Fruit fly (Drosophila melanogaster) whole organism, embryonic: ENCODE measurements around the gene CG5968.

Experiments used
- ATbp ChIP-seq: fragments of 200-800 bp; sonication (Bioruptor generic); optimal IDR thresholded peaks from 2 replicates; lab custom pipeline; 2017; ENCODE audit warnings: missing biosample characterization, mild to moderate bottlenecking, missing genetic modification characterization, missing genetic modification reagents
- BtbVII ChIP-seq: fragments of 200-800 bp; sonication (Bioruptor generic); optimal IDR thresholded peaks from 3 replicates; lab custom pipeline; 2017; ENCODE audit warnings: missing biosample characterization, mild to moderate bottlenecking, missing genetic modification characterization
- CG1024 ChIP-seq: fragments of 200-800 bp; sonication (Bioruptor generic); IDR thresholded peaks from 2 replicates; pipeline ENCODE4 v1.3.6; 2022; ENCODE audit warnings: missing biosample characterization, missing genetic modification characterization
- CG10979 ChIP-seq: fragments of 200-800 bp; sonication (Bioruptor generic); optimal IDR thresholded peaks from 2 replicates; lab custom pipeline; 2018; ENCODE audit warnings: missing biosample characterization, mild to moderate bottlenecking, missing genetic modification characterization, moderate library complexity
- CG11560 ChIP-seq: fragments of 200-800 bp; sonication (Bioruptor generic); IDR thresholded peaks from 3 replicates; pipeline ENCODE4 v1.3.6; 2022; ENCODE audit warnings: missing biosample characterization, missing genetic modification characterization
- CG12659 ChIP-seq: fragments of 200-800 bp; sonication (Bioruptor generic); optimal IDR thresholded peaks from 3 replicates; lab custom pipeline; 2017; ENCODE audit warnings: mild to moderate bottlenecking, missing biosample characterization, missing genetic modification reagents, missing genetic modification characterization
- CG13123 ChIP-seq: fragments of 200-800 bp; sonication (Bioruptor generic); optimal IDR thresholded peaks from 2 replicates; lab custom pipeline; 2016; ENCODE audit warnings: missing biosample characterization, missing genetic modification characterization
- CG14441 ChIP-seq: fragments of 200-800 bp; sonication (Bioruptor generic); IDR thresholded peaks from 2 replicates; pipeline ENCODE4 v1.3.6; 2022; ENCODE audit warnings: missing biosample characterization, missing genetic modification characterization
- CG15601 ChIP-seq: fragments of 200-800 bp; sonication (Bioruptor generic); optimal IDR thresholded peaks from 3 replicates; lab custom pipeline; 2019; ENCODE audit warnings: missing biosample characterization, mild to moderate bottlenecking, missing genetic modification characterization, moderate library complexity
- CG15696 ChIP-seq: fragments of 200-800 bp; sonication (Bioruptor generic); optimal IDR thresholded peaks from 2 replicates; lab custom pipeline; 2019; ENCODE audit warnings: missing biosample characterization, mild to moderate bottlenecking, missing genetic modification characterization, moderate library complexity
- CG31224 ChIP-seq: fragments of 200-800 bp; sonication (Bioruptor generic); IDR thresholded peaks from 2 replicates; pipeline ENCODE4 v1.3.6; 2022; ENCODE audit warnings: missing biosample characterization, missing genetic modification characterization
- CG33557 ChIP-seq: fragments of 200-800 bp; sonication (Bioruptor generic); optimal IDR thresholded peaks from 2 replicates; lab custom pipeline; 2019; ENCODE audit warnings: missing biosample characterization, mild to moderate bottlenecking, missing genetic modification characterization, moderate library complexity
- CG8290 ChIP-seq, 3 experiments: fragments of 200-800 bp; sonication (Bioruptor generic); optimal IDR thresholded peaks; 2 replicates each; lab custom pipeline; 2016 to 2019; ENCODE audit warnings: missing biosample characterization in 3 of 3, missing genetic modification characterization in 3 of 3, mild to moderate bottlenecking in 2 of 3, moderate library complexity in 1 of 3
- CG9437 ChIP-seq: fragments of 200-800 bp; sonication (Bioruptor generic); optimal IDR thresholded peaks from 2 replicates; lab custom pipeline; 2018; ENCODE audit warnings: missing biosample characterization, mild to moderate bottlenecking, missing genetic modification characterization
- CG9609 ChIP-seq: fragments of 200-800 bp; sonication (Bioruptor generic); optimal IDR thresholded peaks from 3 replicates; lab custom pipeline; 2016; ENCODE audit warnings: missing biosample characterization, missing genetic modification characterization
- CoRest ChIP-seq: fragments of 200-800 bp; sonication (Bioruptor generic); optimal IDR thresholded peaks from 3 replicates; lab custom pipeline; 2018; ENCODE audit warnings: missing biosample characterization, mild to moderate bottlenecking, missing genetic modification characterization, moderate library complexity
- CrebB ChIP-seq: fragments of 200-800 bp; sonication (Bioruptor generic); optimal IDR thresholded peaks from 3 replicates; lab custom pipeline; 2018; ENCODE audit warnings: missing biosample characterization, mild to moderate bottlenecking, missing genetic modification characterization
- D19B ChIP-seq: fragments of 200-800 bp; sonication (Bioruptor generic); optimal IDR thresholded peaks from 2 replicates; lab custom pipeline; 2017; ENCODE audit warnings: missing biosample characterization, mild to moderate bottlenecking, missing genetic modification characterization
- Dfd ChIP-seq, 2 experiments: fragments of >200 bp; optimal IDR thresholded peaks; 2 replicates each; lab custom pipeline; 2017; ENCODE audit warnings: missing biosample characterization in 2 of 2, missing genetic modification characterization in 2 of 2
- Ets65A ChIP-seq: fragments of 200-800 bp; sonication (Bioruptor generic); peaks from one replicate; lab custom pipeline; 2016; ENCODE audit warnings: missing biosample characterization, missing genetic modification characterization
- HLH3B ChIP-seq: fragments of 200-800 bp; sonication (Bioruptor generic); IDR thresholded peaks from 2 replicates; pipeline ENCODE4 v1.3.6; 2022; ENCODE audit warnings: missing biosample characterization, missing genetic modification characterization
- HLHmδ ChIP-seq: fragments of 200-800 bp; sonication (Bioruptor generic); optimal IDR thresholded peaks from 2 replicates; lab custom pipeline; 2018; ENCODE audit warnings: missing biosample characterization, mild to moderate bottlenecking, missing genetic modification characterization, moderate library complexity
- Hand ChIP-seq: fragments of 200-800 bp; sonication (Bioruptor generic); optimal IDR thresholded peaks from 2 replicates; lab custom pipeline; 2017; ENCODE audit warnings: mild to moderate bottlenecking, missing biosample characterization, missing genetic modification reagents, missing genetic modification characterization
- Med ChIP-seq: fragments of 200-800 bp; sonication (Bioruptor generic); peaks from one replicate; lab custom pipeline; 2016; ENCODE audit warnings: missing biosample characterization, missing genetic modification characterization, mild to moderate bottlenecking, inconsistent platforms, moderate library complexity
- Mes4 ChIP-seq: fragments of 200-800 bp; sonication (Bioruptor generic); optimal IDR thresholded peaks from 2 replicates; lab custom pipeline; 2016; ENCODE audit warnings: missing biosample characterization, missing genetic modification characterization
- Taf1 ChIP-seq: fragments of 200-800 bp; sonication (Bioruptor generic); IDR thresholded peaks from 2 replicates; pipeline ENCODE4 v1.3.6; 2022; ENCODE audit warnings: missing biosample characterization, missing genetic modification characterization
- amos ChIP-seq: fragments of 200-800 bp; sonication (Bioruptor generic); IDR thresholded peaks from 2 replicates; pipeline ENCODE4 v1.3.6; 2022; ENCODE audit warnings: missing biosample characterization, missing genetic modification characterization; ENCODE audit not compliant: partially characterized antibody
- bowl ChIP-seq: fragments of 200-800 bp; sonication (Bioruptor generic); IDR thresholded peaks from 2 replicates; pipeline ENCODE4 v1.3.6; 2022; ENCODE audit warnings: missing biosample characterization, missing genetic modification characterization
- chif ChIP-seq, 2 experiments: fragments of 200-800 bp; sonication (Bioruptor generic); optimal IDR thresholded peaks; 3 replicates each; lab custom pipeline; 2016; ENCODE audit warnings: missing biosample characterization in 2 of 2, missing genetic modification characterization in 2 of 2
- crol ChIP-seq: fragments of 200-800 bp; sonication (Bioruptor generic); IDR thresholded peaks from 2 replicates; pipeline ENCODE4 v1.3.6; 2022; ENCODE audit warnings: missing biosample characterization, missing genetic modification characterization
- dimm ChIP-seq: fragments of 200-800 bp; sonication (Bioruptor generic); IDR thresholded peaks from 2 replicates; pipeline ENCODE4 v1.3.6; 2022; ENCODE audit warnings: missing biosample characterization, missing genetic modification characterization
- eve ChIP-seq, 2 experiments: fragments of >200 bp; optimal IDR thresholded peaks; 2 replicates each; lab custom pipeline; 2017; ENCODE audit warnings: missing biosample characterization in 2 of 2, missing genetic modification characterization in 2 of 2
- ewg ChIP-seq: fragments of 200-800 bp; sonication (Bioruptor generic); optimal IDR thresholded peaks from 3 replicates; lab custom pipeline; 2017; ENCODE audit warnings: mild to moderate bottlenecking, missing biosample characterization, missing genetic modification reagents, missing genetic modification characterization
- grau ChIP-seq: fragments of 200-800 bp; optimal IDR thresholded peaks from 3 replicates; lab custom pipeline; 2019; ENCODE audit warnings: missing biosample characterization, mild to moderate bottlenecking, missing genetic modification characterization, moderate library complexity
- gsb-n ChIP-seq: fragments of 200-800 bp; sonication (Bioruptor generic); optimal IDR thresholded peaks from 3 replicates; lab custom pipeline; 2018; ENCODE audit warnings: missing biosample characterization, mild to moderate bottlenecking, missing genetic modification characterization
- h ChIP-seq: fragments of >200 bp; optimal IDR thresholded peaks from 2 replicates; lab custom pipeline; 2017
- ham ChIP-seq: fragments of 200-800 bp; sonication (Bioruptor generic); IDR thresholded peaks from 2 replicates; pipeline ENCODE4 v1.3.6; 2022; ENCODE audit warnings: missing biosample characterization, missing genetic modification characterization
- hbn ChIP-seq: fragments of 200-800 bp; sonication (Bioruptor generic); IDR thresholded peaks from 2 replicates; pipeline ENCODE4 v1.3.6; 2022; ENCODE audit warnings: missing biosample characterization, missing genetic modification characterization; ENCODE audit not compliant: partially characterized antibody
- inv ChIP-seq: fragments of 200-800 bp; sonication (Bioruptor generic); IDR thresholded peaks from 2 replicates; pipeline ENCODE4 v1.3.6; 2022; ENCODE audit warnings: missing biosample characterization, missing genetic modification characterization; ENCODE audit not compliant: partially characterized antibody
- klu ChIP-seq: fragments of 200-800 bp; sonication (Bioruptor generic); IDR thresholded peaks from 2 replicates; pipeline ENCODE4 v1.3.6; 2022; ENCODE audit warnings: missing biosample characterization, missing genetic modification characterization
- otp ChIP-seq: fragments of 200-800 bp; sonication (Bioruptor generic); IDR thresholded peaks from 3 replicates; pipeline ENCODE4, ENCODE4 v1.3.6; 2022; ENCODE audit warnings: missing biosample characterization, missing genetic modification characterization
- p53 ChIP-seq: fragments of 200-800 bp; sonication (Bioruptor generic); optimal IDR thresholded peaks from 2 replicates; lab custom pipeline; 2016; ENCODE audit warnings: missing biosample characterization, missing genetic modification characterization
- psq ChIP-seq: fragments of 200-800 bp; sonication (Bioruptor generic); optimal IDR thresholded peaks from 2 replicates; lab custom pipeline; 2017; ENCODE audit warnings: missing biosample characterization, missing genetic modification characterization
- repo ChIP-seq: fragments of 200-800 bp; sonication (Bioruptor generic); optimal IDR thresholded peaks from 2 replicates; lab custom pipeline; 2016; ENCODE audit warnings: missing biosample characterization, missing genetic modification characterization
- row ChIP-seq: fragments of 200-800 bp; sonication (Bioruptor generic); IDR thresholded peaks from 3 replicates; pipeline ENCODE4 v1.3.6; 2022; ENCODE audit warnings: missing biosample characterization, missing genetic modification characterization
- sug ChIP-seq: fragments of 200-800 bp; optimal IDR thresholded peaks from 2 replicates; lab custom pipeline; 2019; ENCODE audit warnings: missing biosample characterization, mild to moderate bottlenecking, missing genetic modification characterization, moderate library complexity
- tna ChIP-seq: fragments of 200-800 bp; sonication (Bioruptor generic); IDR thresholded peaks from 2 replicates; pipeline ENCODE4 v1.3.6; 2022; ENCODE audit warnings: missing biosample characterization, missing genetic modification characterization; ENCODE audit not compliant: partially characterized antibody
- toy ChIP-seq: fragments of 200-800 bp; sonication (Bioruptor generic); IDR thresholded peaks from 2 replicates; pipeline ENCODE4 v1.3.6; 2022; ENCODE audit warnings: missing biosample characterization, missing genetic modification characterization
- tup ChIP-seq: fragments of 200-800 bp; sonication (Bioruptor generic); optimal IDR thresholded peaks from 2 replicates; lab custom pipeline; 2016; ENCODE audit warnings: missing biosample characterization, mild to moderate bottlenecking, missing genetic modification characterization, moderate library complexity
- vvl ChIP-seq: fragments of 200-800 bp; sonication (Bioruptor generic); IDR thresholded peaks from 2 replicates; pipeline ENCODE4 v1.3.6; 2022; ENCODE audit warnings: missing biosample characterization, missing genetic modification characterization
- zen2 ChIP-seq: fragments of 200-800 bp; sonication (Bioruptor generic); IDR thresholded peaks from 3 replicates; pipeline ENCODE4 v1.3.6; 2022; ENCODE audit warnings: missing biosample characterization, missing genetic modification characterization; ENCODE audit not compliant: partially characterized antibody

The CG5968 gene

DNA sequence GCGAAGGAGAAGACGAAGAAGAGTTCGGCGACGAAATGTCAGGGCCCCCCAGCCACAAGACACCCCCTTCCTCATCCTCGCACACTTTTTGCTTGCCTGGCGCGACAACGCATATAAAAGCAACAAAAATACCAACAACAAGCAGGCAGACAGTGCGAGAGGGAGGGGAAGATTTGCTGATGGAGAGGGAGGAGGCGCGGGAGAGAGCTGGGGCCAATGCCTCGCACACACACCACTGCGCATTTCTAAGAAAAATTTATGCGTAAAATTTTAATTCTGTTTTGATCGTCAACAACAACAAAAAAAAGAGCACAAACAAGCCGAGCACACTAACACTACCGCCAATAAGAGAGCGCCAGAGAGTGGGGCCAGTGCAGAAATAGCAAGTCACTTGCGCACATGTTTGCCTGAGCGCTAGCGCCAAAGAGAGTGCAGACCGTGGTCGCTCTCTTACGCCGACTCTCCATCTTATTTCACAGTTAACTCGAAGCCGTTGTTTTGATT, 23.7 kb downstream of the CG5968 start (continued):
- TF ChIP-seq eve (GFP tag; optimal IDR thresholded peaks at IDR 0.05; lab: Kevin White, UChicago) (no peak), otp (GFP tag; lab: Robert Waterston, UW) (peak; percentile 54; the same call in 1 of the 3 replicates), Ets65A (GFP tag; lab: Kevin White, UChicago) (no peak), ATbp (peak; percentile 65), CG1024 (GFP tag; lab: Robert Waterston, UW) (no peak), CG15696 (tag; lab: Kevin White, UChicago) (peak; percentile 31), BtbVII (GFP tag; lab: Kevin White, UChicago) (peak; percentile 73), Med (GFP tag; lab: Kevin White, UChicago) (peak; percentile 97), h (lab: Kevin White, UChicago) (no peak), CG33557 (peak; percentile 13), inv (no peak), CrebB (tag; lab: Kevin White, UChicago) (no peak), CG8290 (GFP tag; optimal IDR thresholded peaks at IDR 0.05; lab: Kevin White, UChicago) (no peak), CG8290 (tag; optimal IDR thresholded peaks at IDR 0.05; lab: Kevin White, UChicago) (peak; percentile 18 to 74), CG12659 (GFP tag; lab: Kevin White, UChicago) (no peak), grau (tag; lab: Kevin White, UChicago) (no peak), HLHmδ (GFP tag; lab: Kevin White, UChicago) (no peak), HLH3B (GFP tag; lab: Robert Waterston, UW) (no peak), psq (GFP tag; lab: Kevin White, UChicago) (no peak), Mes4 (GFP tag; lab: Kevin White, UChicago) (no peak), CG14441 (GFP tag; lab: Robert Waterston, UW) (peak; percentile 60), Dfd (GFP tag; optimal IDR thresholded peaks at IDR 0.05; lab: Kevin White, UChicago) (no peak), CG13123 (GFP tag; lab: Kevin White, UChicago) (no peak), row (GFP tag; lab: Robert Waterston, UW) (peak; percentile 37; the same call in 1 of the 3 replicates), dimm (GFP tag; lab: Robert Waterston, UW) (no peak), ewg (GFP tag; lab: Kevin White, UChicago) (peak; percentile 34), CG10979 (tag; lab: Kevin White, UChicago) (no peak), CG11560 (tag; lab: Robert Waterston, UW) (no peak), sug (tag; lab: Kevin White, UChicago) (peak; percentile 92), CG15601 (tag; lab: Kevin White, UChicago) (no peak), chif (GFP tag; optimal IDR thresholded peaks at IDR 0.05; lab: Kevin White, UChicago) (no peak), repo (no peak), gsb-n (peak; percentile 58), bowl (peak; percentile 6; the same call in 1 of the 2 replicates), CG9437 (GFP tag; lab: Kevin White, UChicago) (no peak), CoRest (tag; lab: Kevin White, UChicago) (no peak), zen2 (GFP tag; lab: Robert Waterston, UW) (no peak), D19B (no peak), vvl (GFP tag; lab: Robert Waterston, UW) (peak; percentile 93), CG9609 (peak; percentile 3), toy (no peak), ham (no peak), Hand (peak; percentile 58), Taf1 (GFP tag; lab: Robert Waterston, UW) (no peak), tna (no peak; the same call in none of the 2 replicates), CG31224 (GFP tag; lab: Robert Waterston, UW) (0 out of 2 replicates have a peak, but pooled peaks have one; percentile 18), amos (GFP tag; lab: Robert Waterston, UW) (no peak; the same call in 1 of the 2 replicates), klu (GFP tag; lab: Robert Waterston, UW) (0 out of 2 replicates have a peak, but pooled peaks have one; percentile 40), crol (GFP tag; lab: Robert Waterston, UW) (peak; percentile 100), hbn (no peak), p53 (GFP tag; lab: Kevin White, UChicago) (no peak), tup (no peak)
